Fruit fly (Drosophila melanogaster) whole organism, prepupa: ENCODE data around the gene ais.

Experiments
- CG10631 ChIP-seq: fragments of 200-800 bp; sonication (Bioruptor generic); optimal IDR thresholded peaks from 2 replicates; lab custom pipeline; 2016; ENCODE audit warnings: missing biosample characterization, missing genetic modification characterization
- CG11902 ChIP-seq: fragments of 200-800 bp; sonication (Bioruptor generic); optimal IDR thresholded peaks from 3 replicates; lab custom pipeline; 2016; ENCODE audit warnings: missing biosample characterization, missing genetic modification characterization
- CG15336 ChIP-seq: fragments of 200-800 bp; sonication (Bioruptor generic); IDR thresholded peaks from 2 replicates; pipeline ENCODE4 v1.3.6; 2022; ENCODE audit warnings: missing biosample characterization, missing genetic modification characterization
- CG1621 ChIP-seq: fragments of 200-800 bp; sonication (Bioruptor generic); optimal IDR thresholded peaks from 3 replicates; lab custom pipeline; 2018; ENCODE audit warnings: missing biosample characterization, mild to moderate bottlenecking, missing genetic modification characterization
- CG3032 ChIP-seq: fragments of 200-800 bp; optimal IDR thresholded peaks from 2 replicates; lab custom pipeline; 2019; ENCODE audit warnings: missing biosample characterization, mild to moderate bottlenecking, missing genetic modification characterization, moderate library complexity
- CG31627 ChIP-seq: fragments of 200-800 bp; sonication (Bioruptor generic); optimal IDR thresholded peaks from 3 replicates; lab custom pipeline; 2016; ENCODE audit warnings: missing biosample characterization, missing genetic modification characterization
- CG32006 ChIP-seq: fragments of 200-800 bp; sonication (Bioruptor generic); optimal IDR thresholded peaks from 3 replicates; lab custom pipeline; 2017; ENCODE audit warnings: missing biosample characterization, mild to moderate bottlenecking, missing genetic modification characterization
- CG34406 ChIP-seq: fragments of 200-800 bp; sonication (Bioruptor generic); optimal IDR thresholded peaks from 3 replicates; lab custom pipeline; 2016; ENCODE audit warnings: missing biosample characterization, missing genetic modification characterization
- CG3919 ChIP-seq: fragments of 200-800 bp; sonication (Bioruptor generic); optimal IDR thresholded peaks from 3 replicates; lab custom pipeline; 2016; ENCODE audit warnings: missing biosample characterization, missing genetic modification characterization
- CG6163 ChIP-seq: fragments of 200-800 bp; sonication (Bioruptor generic); IDR thresholded peaks from 3 replicates; pipeline ENCODE4 v1.3.6; 2022; ENCODE audit warnings: missing biosample characterization, missing genetic modification characterization
- CG6276 ChIP-seq: fragments of 200-800 bp; sonication (Bioruptor generic); optimal IDR thresholded peaks from 2 replicates; lab custom pipeline; 2017; ENCODE audit warnings: missing biosample characterization, mild to moderate bottlenecking, missing genetic modification characterization
- CG6792 ChIP-seq: fragments of 200-800 bp; sonication (Bioruptor generic); optimal IDR thresholded peaks from 3 replicates; lab custom pipeline; 2016; ENCODE audit warnings: missing biosample characterization, missing genetic modification characterization
- CG6808 ChIP-seq: fragments of 200-800 bp; sonication (Bioruptor generic); optimal IDR thresholded peaks from 3 replicates; lab custom pipeline; 2017; ENCODE audit warnings: missing biosample characterization, missing genetic modification characterization, mild to moderate bottlenecking, moderate library complexity, missing genetic modification reagents
- CG8119 ChIP-seq: fragments of 200-800 bp; sonication (Bioruptor generic); IDR thresholded peaks from 3 replicates; pipeline ENCODE4 v1.3.6; 2022; ENCODE audit warnings: missing biosample characterization, missing genetic modification characterization
- CG8319 ChIP-seq: fragments of 200-800 bp; sonication (Bioruptor generic); optimal IDR thresholded peaks from 3 replicates; lab custom pipeline; 2016; ENCODE audit warnings: missing biosample characterization, missing genetic modification characterization
- CG8632 ChIP-seq: fragments of 200-800 bp; sonication (Bioruptor generic); optimal IDR thresholded peaks from 3 replicates; lab custom pipeline; 2016; ENCODE audit warnings: missing biosample characterization, missing genetic modification characterization
- CG9139 ChIP-seq: fragments of 200-800 bp; sonication (Bioruptor generic); optimal IDR thresholded peaks from 3 replicates; lab custom pipeline; 2017; ENCODE audit warnings: missing biosample characterization, mild to moderate bottlenecking, missing genetic modification characterization
- Eip93F ChIP-seq: fragments of 200-800 bp; sonication (Bioruptor generic); optimal IDR thresholded peaks from 2 replicates; lab custom pipeline; 2016; ENCODE audit warnings: missing biosample characterization, mild to moderate bottlenecking, missing genetic modification characterization
- Ets96B ChIP-seq: fragments of 200-800 bp; optimal IDR thresholded peaks from 2 replicates; lab custom pipeline; 2019; ENCODE audit warnings: missing biosample characterization, mild to moderate bottlenecking, missing genetic modification characterization, moderate library complexity
- Hr38 ChIP-seq: sonication (Bioruptor generic); optimal IDR thresholded peaks from 2 replicates; lab custom pipeline; 2016; ENCODE audit warnings: missing biosample characterization, missing genetic modification characterization
- Hr39 ChIP-seq: fragments of 200-800 bp; sonication (Bioruptor generic); optimal IDR thresholded peaks from 2 replicates; lab custom pipeline; 2016; ENCODE audit warnings: missing biosample characterization, missing genetic modification characterization
- Met ChIP-seq: fragments of 200-800 bp; sonication (Bioruptor generic); optimal IDR thresholded peaks from 3 replicates; lab custom pipeline; 2016; ENCODE audit warnings: missing biosample characterization, missing genetic modification characterization
- Smox ChIP-seq: fragments of 200-800 bp; sonication (Bioruptor generic); optimal IDR thresholded peaks from 3 replicates; lab custom pipeline; 2016; ENCODE audit warnings: missing biosample characterization, missing genetic modification characterization
- Sox102F ChIP-seq: fragments of 200-800 bp; sonication (Bioruptor generic); optimal IDR thresholded peaks from 2 replicates; lab custom pipeline; 2016; ENCODE audit warnings: missing biosample characterization, mild to moderate bottlenecking, missing genetic modification characterization
- Sox14 ChIP-seq: fragments of 200-800 bp; sonication (Bioruptor generic); optimal IDR thresholded peaks from 3 replicates; lab custom pipeline; 2016; ENCODE audit warnings: missing biosample characterization, missing genetic modification characterization
- achi ChIP-seq: fragments of 200-800 bp; sonication (Bioruptor generic); optimal IDR thresholded peaks from 3 replicates; lab custom pipeline; 2016; ENCODE audit warnings: missing biosample characterization, missing genetic modification characterization
- acj6 ChIP-seq: fragments of 200-800 bp; sonication (Bioruptor generic); optimal IDR thresholded peaks from 3 replicates; lab custom pipeline; 2016; ENCODE audit warnings: missing biosample characterization, missing genetic modification characterization
- cyc ChIP-seq: fragments of 200-800 bp; sonication (Bioruptor generic); optimal IDR thresholded peaks from 3 replicates; lab custom pipeline; 2016; ENCODE audit warnings: missing biosample characterization, missing genetic modification characterization
- dac ChIP-seq: fragments of 200-800 bp; sonication (Bioruptor generic); optimal IDR thresholded peaks from 2 replicates; lab custom pipeline; 2017; ENCODE audit warnings: missing biosample characterization, mild to moderate bottlenecking, missing genetic modification characterization
- eg ChIP-seq: fragments of 200-800 bp; sonication (Bioruptor generic); IDR thresholded peaks from 3 replicates; pipeline ENCODE4 v1.3.6; 2022; ENCODE audit warnings: missing biosample characterization, missing genetic modification characterization
- fd59A ChIP-seq: fragments of 200-800 bp; sonication (Bioruptor generic); optimal IDR thresholded peaks from 2 replicates; lab custom pipeline; 2017; ENCODE audit warnings: missing biosample characterization, mild to moderate bottlenecking, missing genetic modification characterization, missing genetic modification reagents
- fd85E ChIP-seq: fragments of 200-800 bp; sonication (Bioruptor generic); optimal IDR thresholded peaks from 3 replicates; lab custom pipeline; 2016; ENCODE audit warnings: missing biosample characterization, missing genetic modification characterization
- pdm3 ChIP-seq: fragments of 200-800 bp; sonication (Bioruptor generic); optimal IDR thresholded peaks from 3 replicates; lab custom pipeline; 2016; ENCODE audit warnings: missing biosample characterization, missing genetic modification characterization
- ss ChIP-seq, 2 experiments: fragments of 200-800 bp; sonication (Bioruptor generic); optimal IDR thresholded peaks; 2 replicates in 1 of 2; 3 replicates in 1 of 2; lab custom pipeline; 2017 to 2018; ENCODE audit warnings: mild to moderate bottlenecking in 2 of 2, missing biosample characterization in 2 of 2, missing genetic modification characterization in 2 of 2, moderate library complexity in 1 of 2
- svp ChIP-seq: fragments of 200-800 bp; sonication (Bioruptor generic); peaks from one replicate; lab custom pipeline; 2016; ENCODE audit warnings: missing biosample characterization, missing genetic modification characterization
- vri ChIP-seq: fragments of 200-800 bp; sonication (Bioruptor generic); optimal IDR thresholded peaks from 3 replicates; lab custom pipeline; 2016; ENCODE audit warnings: missing biosample characterization, mild to moderate bottlenecking, missing genetic modification characterization

ais gene

DNA sequence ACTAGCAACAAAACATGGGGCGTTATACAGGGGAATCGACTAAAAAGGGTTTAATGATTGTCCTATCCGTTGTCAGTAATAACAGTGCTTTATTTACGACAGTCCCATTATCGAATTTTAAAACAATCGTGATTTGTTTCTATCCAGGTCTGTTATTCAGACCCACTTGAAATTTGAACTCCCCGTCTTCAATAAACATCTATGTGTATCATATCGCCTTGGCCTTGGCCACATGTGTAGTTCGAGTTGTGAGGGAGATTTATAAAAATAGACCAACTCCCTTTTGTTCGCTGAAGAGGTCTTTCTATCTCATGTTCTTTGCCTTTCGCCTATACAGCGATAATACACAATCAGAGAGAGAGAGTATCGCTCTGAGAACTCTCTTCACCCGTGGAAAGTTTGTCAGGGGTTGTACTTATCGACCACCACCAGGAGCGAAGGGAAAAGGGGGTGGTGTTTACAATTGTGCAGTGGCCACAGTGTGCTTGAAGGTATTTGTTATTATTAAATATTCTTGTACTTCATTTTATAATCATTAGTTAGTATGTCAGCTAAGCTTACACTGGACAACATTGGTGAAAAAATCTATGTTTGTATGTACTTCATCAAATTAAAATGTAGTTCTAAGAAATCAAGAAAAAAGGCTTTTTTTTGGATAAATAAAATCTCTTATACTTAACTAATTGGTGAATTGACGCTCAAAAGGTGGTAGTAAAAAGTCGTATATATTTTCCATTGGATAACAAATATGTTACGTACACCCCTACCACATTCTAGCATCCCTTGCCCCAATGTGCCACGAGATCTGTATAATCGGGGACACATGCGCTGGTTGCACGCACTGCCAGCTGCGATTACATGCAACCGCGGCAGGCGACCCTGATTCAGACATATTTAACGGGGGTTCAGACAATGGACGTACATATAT, 47.1 kb downstream of the ais start (continued):
- TF ChIP-seq Hr38 (GFP tag; lab: Kevin White, UChicago) (no peak), CG31627 (peak; percentile 72), fd85E (GFP tag; lab: Kevin White, UChicago) (peak; percentile 38), CG8632 (GFP tag; lab: Kevin White, UChicago) (peak; percentile 78), eg (GFP tag; lab: Robert Waterston, UW) (peak; percentile 51; the same call in 2 of the 3 replicates), acj6 (GFP tag; lab: Kevin White, UChicago) (peak; percentile 75), CG1621 (tag; lab: Kevin White, UChicago) (peak; percentile 71), CG11902 (GFP tag; lab: Kevin White, UChicago) (peak; percentile 54), Smox (GFP tag; lab: Kevin White, UChicago) (peak; percentile 73), Hr39 (GFP tag; lab: Kevin White, UChicago) (peak; percentile 68), svp (GFP tag; lab: Kevin White, UChicago) (peak; percentile 93), ss (GFP tag; optimal IDR thresholded peaks at IDR 0.05; lab: Kevin White, UChicago) (peak; percentile 71 to 85), cyc (GFP tag; lab: Kevin White, UChicago) (peak; percentile 69), CG3032 (tag; lab: Kevin White, UChicago) (peak; percentile 80), dac (GFP tag; lab: Kevin White, UChicago) (no peak), CG9139 (peak; percentile 51), CG3919 (GFP tag; lab: Kevin White, UChicago) (peak; percentile 79), CG34406 (GFP tag; lab: Kevin White, UChicago) (peak; percentile 74), CG8119 (GFP tag; lab: Robert Waterston, UW) (peak; percentile 76), CG15336 (GFP tag; lab: Robert Waterston, UW) (no peak; the same call in 1 of the 2 replicates), fd59A (GFP tag; lab: Kevin White, UChicago) (peak; percentile 71), Sox102F (GFP tag; lab: Kevin White, UChicago) (peak; percentile 69), Met (peak; percentile 80), CG6808 (peak; percentile 83), CG6792 (GFP tag; lab: Kevin White, UChicago) (peak; percentile 79), pdm3 (peak; percentile 71), CG32006 (GFP tag; lab: Kevin White, UChicago) (peak; percentile 82), achi (peak; percentile 78), Ets96B (tag; lab: Kevin White, UChicago) (peak; percentile 85), Sox14 (GFP tag; lab: Kevin White, UChicago) (peak; percentile 80), CG6163 (GFP tag; lab: Robert Waterston, UW) (no peak; the same call in 2 of the 3 replicates), Eip93F (no peak), CG8319 (GFP tag; lab: Kevin White, UChicago) (peak; percentile 68), CG10631 (peak; percentile 80)

DNA sequence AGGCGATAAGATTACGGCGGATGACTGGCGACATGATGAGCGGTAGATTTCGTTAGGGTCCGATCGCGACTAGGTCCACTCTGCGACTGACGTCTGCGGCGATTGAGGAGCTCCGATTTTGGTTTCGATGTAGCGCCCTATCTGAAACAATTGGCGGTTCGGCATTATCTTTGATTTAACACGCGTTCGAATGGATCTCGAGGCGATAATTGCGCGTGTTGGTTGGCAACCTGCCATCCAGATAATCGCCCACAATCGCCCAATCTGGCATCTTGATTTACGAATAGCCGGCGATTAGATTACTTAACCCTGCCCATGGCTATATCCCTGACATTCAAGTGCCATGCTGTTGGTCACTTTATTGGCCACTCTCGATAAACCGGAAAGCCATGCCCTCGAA, 50.2 kb downstream of the ais start:
- no peak for TF ChIP-seq CG6276 (GFP tag; lab: Kevin White, UChicago)
- peak; percentile 69 for TF ChIP-seq vri (GFP tag; lab: Kevin White, UChicago)
- peak; percentile 75 for TF ChIP-seq svp (GFP tag; lab: Kevin White, UChicago)
